Worm (Caenorhabditis elegans) whole organism, L1 larva: ENCODE results near the gene cri-2.

Source experiments
- fos-1 ChIP-seq: fragments of 150-350 bp; optimal IDR thresholded peaks from 2 replicates; lab custom pipeline; 2014; ENCODE audit warnings: missing biosample characterization, missing genetic modification characterization
- nhr-11 ChIP-seq: fragments of 150-350 bp; optimal IDR thresholded peaks from 2 replicates; lab custom pipeline; 2014; ENCODE audit warnings: missing biosample characterization, missing genetic modification characterization

ce11 chrV:8206931-8207330 is 5.3 kb downstream of the cri-2 start, which contains the start of gene timp-1:
- TF ChIP-seq fos-1 (tag; lab: Kevin White, UChicago) (no peak), nhr-11 (no peak)
